Fruit fly (Drosophila melanogaster): ENCODE data around the gene CG4116.

CG4116 gene

DNA sequence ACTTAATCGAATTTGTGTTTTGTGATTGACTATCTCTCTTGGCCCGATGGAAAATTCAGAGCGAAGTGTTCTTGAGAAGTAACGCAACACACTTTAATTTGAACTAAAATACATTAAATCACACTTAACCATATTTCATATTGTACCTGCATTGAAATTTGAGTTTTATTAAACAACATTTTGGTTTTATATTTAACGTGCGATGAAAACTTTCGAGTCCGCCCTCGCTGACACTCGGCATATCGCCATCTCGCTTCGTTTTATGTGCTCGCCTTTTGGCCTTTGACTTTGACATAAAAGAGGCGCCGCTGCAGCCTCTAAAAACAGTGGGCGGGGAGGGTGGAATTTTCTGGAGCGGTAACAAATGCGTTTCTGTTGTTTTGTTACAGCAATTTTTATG, 44.9 kb downstream of the CG4116 start (continued):
- TF ChIP-seq caup (GFP tag; optimal IDR thresholded peaks at IDR 0.05; ENCODE audit: severe bottlenecking) (no peak), CG15269 (tag; optimal IDR thresholded peaks at IDR 0.05) (peak; percentile 51), CG6654 (GFP tag; optimal IDR thresholded peaks at IDR 0.05) (peak; percentile 43), Eip74EF (GFP tag; optimal IDR thresholded peaks at IDR 0.05) (peak in 1 of 2 experiments; percentile 36), CG1603 (tag; optimal IDR thresholded peaks at IDR 0.05) (peak; percentile 88), vfl (GFP tag; optimal IDR thresholded peaks at IDR 0.05) (no peak), CG17361 (GFP tag; IDR thresholded peaks at IDR 0.05) (peak; percentile 71), nau (GFP tag; optimal IDR thresholded peaks at IDR 0.05) (peak; percentile 29), p53 (GFP tag; optimal IDR thresholded peaks at IDR 0.05) (no peak), sima (GFP tag; optimal IDR thresholded peaks at IDR 0.05) (no peak), CG1529 (GFP tag; optimal IDR thresholded peaks at IDR 0.05) (peak; percentile 44), CG10431 (GFP tag; optimal IDR thresholded peaks at IDR 0.05) (no peak), Asciz (GFP tag; optimal IDR thresholded peaks at IDR 0.05) (peak; percentile 61), danr (GFP tag; IDR thresholded peaks at IDR 0.05) (no peak), Opbp (GFP tag; IDR thresholded peaks at IDR 0.05; ENCODE audit: partially characterized antibody) (no peak), row (GFP tag; IDR thresholded peaks at IDR 0.05) (peak; percentile 82), D19A (tag; optimal IDR thresholded peaks at IDR 0.05) (peak; percentile 67), zf30C (GFP tag; optimal IDR thresholded peaks at IDR 0.05) (no peak), org-1 (GFP tag; optimal IDR thresholded peaks at IDR 0.05) (peak; percentile 49), CG18764 (GFP tag; optimal IDR thresholded peaks at IDR 0.05) (peak; percentile 45), ind (GFP tag; optimal IDR thresholded peaks at IDR 0.05) (peak; percentile 69), grn (GFP tag; optimal IDR thresholded peaks at IDR 0.05) (peak; percentile 23), Hr39 (optimal IDR thresholded peaks at IDR 0.05) (no peak), CG2712 (tag; optimal IDR thresholded peaks at IDR 0.05) (peak; percentile 81), bbx (GFP tag; IDR thresholded peaks at IDR 0.05; ENCODE audit: partially characterized antibody) (no peak), CG6175 (GFP tag; IDR thresholded peaks at IDR 0.05) (no peak), CG30403 (GFP tag; optimal IDR thresholded peaks at IDR 0.05) (peak; percentile 69), dm (GFP tag; optimal IDR thresholded peaks at IDR 0.05) (peak; percentile 15), CG13287 (GFP tag; IDR thresholded peaks at IDR 0.05; ENCODE audit: partially characterized antibody) (no peak), CG10321 (GFP tag; IDR thresholded peaks at IDR 0.05) (no peak), CG12659 (GFP tag; optimal IDR thresholded peaks at IDR 0.05) (peak; percentile 22), ttk (GFP tag; IDR thresholded peaks at IDR 0.05) (peak; percentile 47; the same call in 1 of the 2 replicates), Myb (GFP tag; optimal IDR thresholded peaks at IDR 0.05) (peak; percentile 32), wdn (GFP tag; IDR thresholded peaks at IDR 0.05) (0 out of 2 replicates have a peak, but pooled peaks have one; percentile 22), dmrt99B (tag; optimal IDR thresholded peaks at IDR 0.05) (peak; percentile 77), otp (GFP tag; IDR thresholded peaks at IDR 0.05) (peak; percentile 65; the same call in 1 of the 3 replicates), esg (GFP tag; conservative IDR thresholded peaks at IDR 0.05) (peak; percentile 60), pan (optimal IDR thresholded peaks at IDR 0.05) (no peak), pan (GFP tag; optimal IDR thresholded peaks at IDR 0.05 in 1 of 2, IDR thresholded peaks at IDR 0.05 in 1 of 2) (peak in 1 of 2 experiments; percentile 69), pb (GFP tag; optimal IDR thresholded peaks at IDR 0.05) (peak; percentile 28), CG4617 (GFP tag; optimal IDR thresholded peaks at IDR 0.05; ENCODE audit: borderline replicate concordance) (no peak), gsb-n (tag; optimal IDR thresholded peaks at IDR 0.05) (peak; percentile 73), CG2120 (GFP tag; optimal IDR thresholded peaks at IDR 0.05) (peak; percentile 44), CG16779 (GFP tag; IDR thresholded peaks at IDR 0.05) (no peak), CG7271 (tag; optimal IDR thresholded peaks at IDR 0.05) (peak; percentile 9), CG10267 (tag; optimal IDR thresholded peaks at IDR 0.05) (peak; percentile 65), insv (GFP tag; optimal IDR thresholded peaks at IDR 0.05) (no peak), CG9817 (tag; optimal IDR thresholded peaks at IDR 0.05) (no peak), gfzf (GFP tag; optimal IDR thresholded peaks at IDR 0.05) (no peak), salm (tag; optimal IDR thresholded peaks at IDR 0.05) (no peak), CG6813 (GFP tag; optimal IDR thresholded peaks at IDR 0.05) (peak; percentile 52)
